Fruit fly (Drosophila melanogaster) whole organism, embryonic: ENCODE results near the gene CG14668.
A peak's percentile ranks its signal among the peaks of the same experiment; 100 is the strongest.

ENCODE experiments used
- BEAF-32 ChIP-seq: fragments of 200-800 bp; sonication (Bioruptor generic); optimal IDR thresholded peaks from 3 replicates; lab custom pipeline; 2017; ENCODE audit warnings: missing biosample characterization, missing genetic modification characterization, mild to moderate bottlenecking, moderate library complexity, missing genetic modification reagents
- CG10147 ChIP-seq: fragments of 200-800 bp; sonication (Bioruptor generic); optimal IDR thresholded peaks from 2 replicates; lab custom pipeline; 2019; ENCODE audit warnings: missing biosample characterization, mild to moderate bottlenecking, missing genetic modification characterization, moderate library complexity
- CG1024 ChIP-seq: fragments of 200-800 bp; sonication (Bioruptor generic); IDR thresholded peaks from 2 replicates; pipeline ENCODE4 v1.3.6; 2022; ENCODE audit warnings: missing biosample characterization, missing genetic modification characterization
- CG12769 ChIP-seq: fragments of 200-800 bp; sonication (Bioruptor generic); optimal IDR thresholded peaks from 2 replicates; lab custom pipeline; 2019; ENCODE audit warnings: missing biosample characterization, mild to moderate bottlenecking, missing genetic modification characterization, moderate library complexity
- CG13894 ChIP-seq: fragments of 200-800 bp; sonication (Bioruptor generic); optimal IDR thresholded peaks from 3 replicates; lab custom pipeline; 2018; ENCODE audit warnings: missing biosample characterization, mild to moderate bottlenecking, missing genetic modification characterization, moderate library complexity
- CG14441 ChIP-seq: fragments of 200-800 bp; sonication (Bioruptor generic); IDR thresholded peaks from 2 replicates; pipeline ENCODE4 v1.3.6; 2022; ENCODE audit warnings: missing biosample characterization, missing genetic modification characterization
- CG14965 ChIP-seq: fragments of 200-800 bp; sonication (Bioruptor generic); optimal IDR thresholded peaks from 2 replicates; lab custom pipeline; 2016; ENCODE audit warnings: missing biosample characterization, missing genetic modification characterization, borderline replicate concordance
- CG15011 ChIP-seq: fragments of 200-800 bp; sonication (Bioruptor generic); optimal IDR thresholded peaks from 3 replicates; lab custom pipeline; 2018; ENCODE audit warnings: missing biosample characterization, mild to moderate bottlenecking, missing genetic modification characterization
- CG15269 ChIP-seq: fragments of 200-800 bp; sonication (Bioruptor generic); optimal IDR thresholded peaks from 2 replicates; lab custom pipeline; 2018; ENCODE audit warnings: missing biosample characterization, mild to moderate bottlenecking, missing genetic modification characterization, moderate library complexity
- CG15601 ChIP-seq: fragments of 200-800 bp; sonication (Bioruptor generic); optimal IDR thresholded peaks from 3 replicates; lab custom pipeline; 2019; ENCODE audit warnings: missing biosample characterization, mild to moderate bottlenecking, missing genetic modification characterization, moderate library complexity
- CG1602 ChIP-seq: fragments of 200-800 bp; sonication (Bioruptor generic); optimal IDR thresholded peaks from 3 replicates; lab custom pipeline; 2016; ENCODE audit warnings: missing biosample characterization, missing genetic modification characterization
- CG16779 ChIP-seq: fragments of 200-800 bp; sonication (Bioruptor generic); IDR thresholded peaks from 2 replicates; pipeline ENCODE4 v1.3.6; 2022; ENCODE audit warnings: missing biosample characterization, missing genetic modification characterization
- CG16813 ChIP-seq: fragments of 200-800 bp; sonication (Bioruptor generic); IDR thresholded peaks from 3 replicates; pipeline ENCODE4 v1.3.6; 2022; ENCODE audit warnings: missing biosample characterization, missing genetic modification characterization; ENCODE audit not compliant: partially characterized antibody
- CG16863 ChIP-seq: fragments of 200-800 bp; sonication (Bioruptor generic); optimal IDR thresholded peaks from 3 replicates; lab custom pipeline; 2016; ENCODE audit warnings: missing biosample characterization, missing genetic modification characterization
- CG17186 ChIP-seq: fragments of 200-800 bp; sonication (Bioruptor generic); optimal IDR thresholded peaks from 3 replicates; lab custom pipeline; 2017; ENCODE audit warnings: missing biosample characterization, missing genetic modification reagents, missing genetic modification characterization
- CG17912 ChIP-seq: fragments of 200-800 bp; sonication (Bioruptor generic); optimal IDR thresholded peaks from 2 replicates; lab custom pipeline; 2018; ENCODE audit warnings: missing biosample characterization, mild to moderate bottlenecking, missing genetic modification characterization
- CG18764 ChIP-seq: fragments of 200-800 bp; sonication (Bioruptor generic); optimal IDR thresholded peaks from 3 replicates; lab custom pipeline; 2016; ENCODE audit warnings: missing biosample characterization, missing genetic modification characterization
- CG32772 ChIP-seq: fragments of 200-800 bp; sonication (Bioruptor generic); IDR thresholded peaks from 2 replicates; pipeline ENCODE4 v1.3.6; 2022; ENCODE audit warnings: missing biosample characterization, missing genetic modification characterization
- CG3847 ChIP-seq: fragments of 200-800 bp; sonication (Bioruptor generic); IDR thresholded peaks from 2 replicates; pipeline ENCODE4 v1.3.6; 2022; ENCODE audit warnings: missing biosample characterization, missing genetic modification characterization
- CG3995 ChIP-seq: fragments of 200-800 bp; sonication (Bioruptor generic); optimal IDR thresholded peaks from 3 replicates; lab custom pipeline; 2016; ENCODE audit warnings: missing biosample characterization, missing genetic modification characterization
- CG4820 ChIP-seq: fragments of 200-800 bp; sonication (Bioruptor generic); optimal IDR thresholded peaks from 3 replicates; lab custom pipeline; 2016; ENCODE audit warnings: missing biosample characterization, missing genetic modification characterization
- CG6272 ChIP-seq: fragments of 200-800 bp; sonication (Bioruptor generic); IDR thresholded peaks from 2 replicates; pipeline ENCODE4 v1.3.6; 2022; ENCODE audit warnings: missing biosample characterization, missing genetic modification characterization
- CG7271 ChIP-seq: fragments of 200-800 bp; sonication (Bioruptor generic); optimal IDR thresholded peaks from 2 replicates; lab custom pipeline; 2018; ENCODE audit warnings: missing biosample characterization, mild to moderate bottlenecking, missing genetic modification characterization, moderate library complexity
- CG7839 ChIP-seq: fragments of 200-800 bp; sonication (Bioruptor generic); optimal IDR thresholded peaks from 3 replicates; lab custom pipeline; 2018; ENCODE audit warnings: missing biosample characterization, mild to moderate bottlenecking, missing genetic modification characterization, moderate library complexity
- CG8944 ChIP-seq: fragments of 200-800 bp; sonication (Bioruptor generic); optimal IDR thresholded peaks from 3 replicates; lab custom pipeline; 2016; ENCODE audit warnings: missing biosample characterization, missing genetic modification characterization
- CG9215 ChIP-seq: fragments of 200-800 bp; sonication (Bioruptor generic); IDR thresholded peaks from 2 replicates; pipeline ENCODE4 v1.3.6; 2022; ENCODE audit warnings: missing biosample characterization, missing genetic modification characterization
- D ChIP-seq, 2 experiments: fragments of 200-800 bp in 1 of 2; fragments of >200 bp in 1 of 2; sonication (Bioruptor generic) in 1 of 2; optimal IDR thresholded peaks; 2 replicates in 1 of 2; 3 replicates in 1 of 2; lab custom pipeline; 2017; ENCODE audit warnings: mild to moderate bottlenecking in 1 of 2, missing biosample characterization in 1 of 2, missing genetic modification characterization in 1 of 2, missing genetic modification reagents in 1 of 2
- Drgx ChIP-seq: fragments of 200-800 bp; sonication (Bioruptor generic); IDR thresholded peaks from 2 replicates; pipeline ENCODE4 v1.3.6; 2022; ENCODE audit warnings: missing biosample characterization, missing genetic modification characterization
- Elba2 ChIP-seq: fragments of 200-800 bp; sonication (Bioruptor generic); optimal IDR thresholded peaks from 3 replicates; lab custom pipeline; 2016; ENCODE audit warnings: missing biosample characterization, missing genetic modification characterization
- Ets65A ChIP-seq: fragments of 200-800 bp; sonication (Bioruptor generic); peaks from one replicate; lab custom pipeline; 2016; ENCODE audit warnings: missing biosample characterization, missing genetic modification characterization
- Hey ChIP-seq: fragments of 200-800 bp; sonication (Bioruptor generic); optimal IDR thresholded peaks from 3 replicates; lab custom pipeline; 2018; ENCODE audit warnings: missing biosample characterization, mild to moderate bottlenecking, missing genetic modification characterization
- MBD-R2 ChIP-seq: fragments of 200-800 bp; sonication (Bioruptor generic); IDR thresholded peaks from 2 replicates; pipeline ENCODE4 v1.3.6; 2022; ENCODE audit warnings: missing biosample characterization, missing genetic modification characterization
- NK7.1 ChIP-seq: fragments of 200-800 bp; sonication (Bioruptor generic); optimal IDR thresholded peaks from 3 replicates; lab custom pipeline; 2016; ENCODE audit warnings: missing biosample characterization, missing genetic modification characterization
- Ssrp ChIP-seq: fragments of 200-800 bp; sonication (Bioruptor generic); optimal IDR thresholded peaks from 2 replicates; lab custom pipeline; 2018; ENCODE audit warnings: missing biosample characterization, mild to moderate bottlenecking, missing genetic modification characterization, moderate library complexity
- YL-1 ChIP-seq: fragments of 200-800 bp; sonication (Bioruptor generic); optimal IDR thresholded peaks from 3 replicates; lab custom pipeline; 2017; ENCODE audit warnings: missing biosample characterization, mild to moderate bottlenecking, missing genetic modification characterization
- amos ChIP-seq: fragments of 200-800 bp; sonication (Bioruptor generic); IDR thresholded peaks from 2 replicates; pipeline ENCODE4 v1.3.6; 2022; ENCODE audit warnings: missing biosample characterization, missing genetic modification characterization; ENCODE audit not compliant: partially characterized antibody
- chn ChIP-seq: fragments of 200-800 bp; sonication (Bioruptor generic); optimal IDR thresholded peaks from 2 replicates; lab custom pipeline; 2016; ENCODE audit warnings: missing biosample characterization, missing genetic modification characterization
- crol ChIP-seq: fragments of 200-800 bp; sonication (Bioruptor generic); IDR thresholded peaks from 2 replicates; pipeline ENCODE4 v1.3.6; 2022; ENCODE audit warnings: missing biosample characterization, missing genetic modification characterization
- dpn ChIP-seq, 2 experiments: fragments of 200-800 bp; sonication (Bioruptor generic); optimal IDR thresholded peaks; 3 replicates each; lab custom pipeline; 2016; ENCODE audit warnings: missing biosample characterization in 2 of 2, missing genetic modification characterization in 2 of 2
- gcm2 ChIP-seq: fragments of 200-800 bp; sonication (Bioruptor generic); optimal IDR thresholded peaks from 2 replicates; lab custom pipeline; 2016; ENCODE audit warnings: missing biosample characterization, missing genetic modification characterization
- hbn ChIP-seq: fragments of 200-800 bp; sonication (Bioruptor generic); IDR thresholded peaks from 2 replicates; pipeline ENCODE4 v1.3.6; 2022; ENCODE audit warnings: missing biosample characterization, missing genetic modification characterization; ENCODE audit not compliant: partially characterized antibody
- jigr1 ChIP-seq: fragments of 200-800 bp; sonication (Bioruptor generic); IDR thresholded peaks from 3 replicates; pipeline ENCODE4 v1.3.6; 2022; ENCODE audit warnings: missing biosample characterization, missing genetic modification characterization
- kay ChIP-seq: fragments of 200-800 bp; sonication (Bioruptor generic); optimal IDR thresholded peaks from 2 replicates; lab custom pipeline; 2016; ENCODE audit warnings: missing biosample characterization, missing genetic modification characterization
- knrl ChIP-seq: fragments of 200-800 bp; sonication (Bioruptor generic); IDR thresholded peaks from 3 replicates; pipeline ENCODE4 v1.3.6; 2022; ENCODE audit warnings: missing biosample characterization, missing genetic modification characterization; ENCODE audit not compliant: partially characterized antibody
- mirr ChIP-seq: fragments of 200-800 bp; sonication (Bioruptor generic); optimal IDR thresholded peaks from 3 replicates; lab custom pipeline; 2018; ENCODE audit warnings: missing biosample characterization, mild to moderate bottlenecking, missing genetic modification characterization
- pb ChIP-seq: fragments of 200-800 bp; sonication (Bioruptor generic); optimal IDR thresholded peaks from 3 replicates; lab custom pipeline; 2016; ENCODE audit warnings: missing biosample characterization, missing genetic modification characterization
- phol ChIP-seq: fragments of 200-800 bp; sonication (Bioruptor generic); optimal IDR thresholded peaks from 3 replicates; lab custom pipeline; 2018; ENCODE audit warnings: missing biosample characterization, mild to moderate bottlenecking, missing genetic modification characterization, moderate library complexity
- pnt ChIP-seq: fragments of 200-800 bp; sonication (Bioruptor generic); optimal IDR thresholded peaks from 3 replicates; lab custom pipeline; 2016; ENCODE audit warnings: missing biosample characterization, missing genetic modification characterization
- slbo ChIP-seq: fragments of 200-800 bp; sonication (Bioruptor generic); IDR thresholded peaks from 2 replicates; pipeline ENCODE4 v1.3.6; 2022; ENCODE audit warnings: missing biosample characterization, missing genetic modification characterization
- vvl ChIP-seq: fragments of 200-800 bp; sonication (Bioruptor generic); IDR thresholded peaks from 2 replicates; pipeline ENCODE4 v1.3.6; 2022; ENCODE audit warnings: missing biosample characterization, missing genetic modification characterization

The CG14668 gene

DNA sequence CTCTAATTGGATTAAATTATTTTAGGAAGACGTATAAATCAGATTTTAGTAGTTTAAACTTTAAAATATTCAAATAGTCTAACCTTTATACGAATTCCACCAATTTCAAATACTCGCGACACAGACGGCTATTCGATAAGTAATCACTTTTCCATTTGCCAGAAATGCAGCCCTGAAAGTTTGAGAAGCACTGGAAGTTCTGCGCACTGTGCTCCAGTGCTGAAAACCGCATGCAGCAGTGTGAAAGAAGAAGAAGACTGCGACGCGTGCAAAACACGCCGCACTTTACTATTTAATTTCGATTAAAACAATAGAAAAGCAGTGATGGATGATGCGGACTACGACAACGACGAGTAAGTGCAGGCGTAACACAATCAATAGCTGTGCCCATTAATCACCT is 15.9 kb downstream of the CG14668 start, which contains the start of gene Polr2F (continued):
- TF ChIP-seq knrl (GFP tag; lab: Robert Waterston, UW) (peak; percentile 51; the same call in 2 of the 3 replicates), CG15269 (no peak), CG7271 (tag; lab: Kevin White, UChicago) (no peak), Ssrp (tag; lab: Kevin White, UChicago) (peak; percentile 57), YL-1 (GFP tag; lab: Kevin White, UChicago) (peak; percentile 93), CG13894 (tag; lab: Kevin White, UChicago) (peak; percentile 89), MBD-R2 (GFP tag; lab: Robert Waterston, UW) (peak; percentile 99), NK7.1 (GFP tag; lab: Kevin White, UChicago) (peak; percentile 77), CG8944 (GFP tag; lab: Kevin White, UChicago) (peak; percentile 92), CG3995 (GFP tag; lab: Kevin White, UChicago) (peak; percentile 96), CG6272 (GFP tag; lab: Robert Waterston, UW) (peak; percentile 69), CG14965 (GFP tag; lab: Kevin White, UChicago) (no peak), CG16813 (GFP tag; lab: Robert Waterston, UW) (peak; percentile 48; the same call in 1 of the 3 replicates), kay (peak; percentile 71), phol (tag; lab: Kevin White, UChicago) (peak; percentile 78), D (optimal IDR thresholded peaks at IDR 0.05; lab: Kevin White, UChicago) (no peak), D (GFP tag; optimal IDR thresholded peaks at IDR 0.05; lab: Kevin White, UChicago) (peak; percentile 44), CG9215 (GFP tag; lab: Robert Waterston, UW) (peak; percentile 75), amos (GFP tag; lab: Robert Waterston, UW) (peak; percentile 65; the same call in 1 of the 2 replicates), CG3847 (GFP tag; lab: Robert Waterston, UW) (peak; percentile 94), CG4820 (peak; percentile 68), CG1024 (GFP tag; lab: Robert Waterston, UW) (peak; percentile 53), hbn (GFP tag; lab: Robert Waterston, UW) (peak; percentile 38; the same call in 1 of the 2 replicates), CG1602 (GFP tag; lab: Kevin White, UChicago) (peak; percentile 80), Drgx (peak; percentile 63), BEAF-32 (GFP tag; lab: Kevin White, UChicago) (peak; percentile 63), CG17186 (GFP tag; lab: Kevin White, UChicago) (peak; percentile 98), Elba2 (GFP tag; lab: Kevin White, UChicago) (peak; percentile 68), CG7839 (tag; lab: Kevin White, UChicago) (peak; percentile 75), mirr (GFP tag; lab: Kevin White, UChicago) (peak; percentile 72), pb (GFP tag; lab: Kevin White, UChicago) (peak; percentile 86), crol (GFP tag; lab: Robert Waterston, UW) (no peak), CG15601 (peak; percentile 68), CG17912 (GFP tag; lab: Kevin White, UChicago) (peak; percentile 92), jigr1 (GFP tag; lab: Robert Waterston, UW) (no peak), CG10147 (GFP tag; lab: Kevin White, UChicago) (peak; percentile 69), CG16779 (GFP tag; lab: Robert Waterston, UW) (peak; percentile 87), CG15011 (no peak), CG14441 (GFP tag; lab: Robert Waterston, UW) (peak; percentile 54), dpn (GFP tag; optimal IDR thresholded peaks at IDR 0.05; lab: Kevin White, UChicago) (peak; percentile 93 to 95), Ets65A (GFP tag; lab: Kevin White, UChicago) (peak; percentile 100), CG18764 (GFP tag; lab: Kevin White, UChicago) (peak; percentile 80), CG12769 (tag; lab: Kevin White, UChicago) (no peak), slbo (GFP tag; lab: Robert Waterston, UW) (peak; percentile 95), Hey (tag; lab: Kevin White, UChicago) (peak; percentile 61), vvl (GFP tag; lab: Robert Waterston, UW) (peak; percentile 87), CG16863 (GFP tag; lab: Kevin White, UChicago) (peak; percentile 76), CG32772 (GFP tag; lab: Robert Waterston, UW) (peak; percentile 11; the same call in 1 of the 2 replicates), chn (GFP tag; lab: Kevin White, UChicago) (peak; percentile 93), pnt (GFP tag; lab: Kevin White, UChicago) (peak; percentile 89), gcm2 (GFP tag; lab: Kevin White, UChicago) (peak; percentile 72)
